Fruit fly (Drosophila melanogaster): ENCODE results near the gene Ncoa6.

Gene Ncoa6

DNA sequence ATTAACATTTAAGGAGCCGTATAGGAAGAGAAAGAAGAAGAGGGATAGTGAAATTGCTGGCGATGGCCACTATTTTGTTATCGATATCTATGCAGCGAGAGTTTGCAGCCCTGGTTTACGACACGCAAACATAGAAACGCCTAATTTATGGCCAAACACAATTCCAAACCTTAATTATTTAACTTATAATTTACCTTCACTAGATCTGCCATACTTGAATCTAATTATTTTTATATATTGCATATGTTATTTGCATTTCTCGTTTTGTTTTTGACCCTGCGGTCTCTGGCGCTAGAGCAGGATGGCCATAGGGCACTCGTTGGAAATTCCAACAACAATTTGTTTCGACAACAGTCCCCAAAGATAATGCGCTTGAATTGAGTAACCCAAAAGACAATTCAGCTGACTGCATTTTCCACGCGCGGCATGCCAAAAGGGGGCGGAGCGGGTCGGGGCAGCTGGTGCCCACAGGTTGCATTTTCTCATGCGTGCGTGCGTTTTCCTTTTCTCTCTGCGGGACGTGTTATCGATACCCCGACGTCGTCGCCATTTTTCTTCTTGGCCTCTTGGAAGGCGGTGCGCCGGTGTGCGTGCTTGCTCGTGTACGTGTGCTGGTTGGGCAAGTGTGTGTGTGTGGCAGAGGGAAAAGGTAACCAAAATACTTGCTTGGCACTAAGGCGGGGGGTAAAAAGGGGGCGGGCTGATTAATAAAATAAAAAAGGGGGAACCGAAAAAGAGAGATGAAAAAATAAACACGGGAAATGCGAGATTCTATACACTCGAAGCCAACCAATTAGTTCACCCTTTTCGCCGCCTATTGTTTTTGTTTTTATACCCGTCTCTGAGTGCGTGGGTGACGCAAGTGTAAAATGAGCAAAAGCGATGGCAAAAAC lies 1.3 kb downstream of the Ncoa6 start:
- TF ChIP-seq ey (GFP tag; optimal IDR thresholded peaks at IDR 0.05) (peak; percentile 78), dsf (GFP tag; optimal IDR thresholded peaks at IDR 0.05; ENCODE audit: borderline replicate concordance) (no peak), Sp1 (GFP tag; optimal IDR thresholded peaks at IDR 0.05) (peak; percentile 72), pan (optimal IDR thresholded peaks at IDR 0.05) (no peak), brk (GFP tag; optimal IDR thresholded peaks at IDR 0.05) (no peak), HLH106 (tag; optimal IDR thresholded peaks at IDR 0.05) (peak; percentile 64), dmrt93B (GFP tag; optimal IDR thresholded peaks at IDR 0.05) (no peak), Dif (GFP tag; optimal IDR thresholded peaks at IDR 0.05; ENCODE audit: partially characterized antibody) (peak; percentile 47), Jra (GFP tag; optimal IDR thresholded peaks at IDR 0.05) (no peak), GATAd (GFP tag; optimal IDR thresholded peaks at IDR 0.05) (no peak), sage (GFP tag; optimal IDR thresholded peaks at IDR 0.05) (no peak), foxo (GFP tag; optimal IDR thresholded peaks at IDR 0.05) (peak in 1 of 2 experiments; percentile 88), Hr83 (GFP tag; optimal IDR thresholded peaks at IDR 0.05; ENCODE audit: poor library complexity, severe bottlenecking) (peak; percentile 37), psq (GFP tag; optimal IDR thresholded peaks at IDR 0.05) (peak; percentile 90), Myc (optimal IDR thresholded peaks at IDR 0.05) (no peak), tai (GFP tag; optimal IDR thresholded peaks at IDR 0.05) (no peak), fru (GFP tag; optimal IDR thresholded peaks at IDR 0.05) (peak; percentile 66), br (GFP tag; optimal IDR thresholded peaks at IDR 0.05) (peak; percentile 45), lola (GFP tag; optimal IDR thresholded peaks at IDR 0.05) (no peak), OdsH (GFP tag; optimal IDR thresholded peaks at IDR 0.05) (peak; percentile 79), dl (GFP tag; optimal IDR thresholded peaks at IDR 0.05; ENCODE audit: insufficient read depth in 1 of 2, partially characterized antibody in 2 of 2) (no peak), Mio (GFP tag; optimal IDR thresholded peaks at IDR 0.05) (no peak), Rel (GFP tag; optimal IDR thresholded peaks at IDR 0.05) (no peak), Rel (tag; optimal IDR thresholded peaks at IDR 0.05) (peak; percentile 81), Vsx2 (GFP tag; optimal IDR thresholded peaks at IDR 0.05; ENCODE audit: partially characterized antibody) (no peak), CG9705 (GFP tag; optimal IDR thresholded peaks at IDR 0.05) (no peak), rgr (GFP tag; optimal IDR thresholded peaks at IDR 0.05) (peak; percentile 83), CG32264 (GFP tag; optimal IDR thresholded peaks at IDR 0.05) (peak; percentile 22), sv (GFP tag; optimal IDR thresholded peaks at IDR 0.05) (no peak), usp (GFP tag; optimal IDR thresholded peaks at IDR 0.05) (no peak), woc (GFP tag; optimal IDR thresholded peaks at IDR 0.05) (peak; percentile 16), Hnf4 (GFP tag; optimal IDR thresholded peaks at IDR 0.05) (no peak), h (GFP tag; optimal IDR thresholded peaks at IDR 0.05) (peak; percentile 80), Abd-B (GFP tag; optimal IDR thresholded peaks at IDR 0.05) (no peak), Hr78 (GFP tag; optimal IDR thresholded peaks at IDR 0.05) (no peak), Dfd (GFP tag; optimal IDR thresholded peaks at IDR 0.05) (no peak), jim (GFP tag; optimal IDR thresholded peaks at IDR 0.05) (peak; percentile 84), CrebA (GFP tag; optimal IDR thresholded peaks at IDR 0.05; ENCODE audit: borderline replicate concordance) (no peak), N (GFP tag; optimal IDR thresholded peaks at IDR 0.05) (peak; percentile 46)

DNA sequence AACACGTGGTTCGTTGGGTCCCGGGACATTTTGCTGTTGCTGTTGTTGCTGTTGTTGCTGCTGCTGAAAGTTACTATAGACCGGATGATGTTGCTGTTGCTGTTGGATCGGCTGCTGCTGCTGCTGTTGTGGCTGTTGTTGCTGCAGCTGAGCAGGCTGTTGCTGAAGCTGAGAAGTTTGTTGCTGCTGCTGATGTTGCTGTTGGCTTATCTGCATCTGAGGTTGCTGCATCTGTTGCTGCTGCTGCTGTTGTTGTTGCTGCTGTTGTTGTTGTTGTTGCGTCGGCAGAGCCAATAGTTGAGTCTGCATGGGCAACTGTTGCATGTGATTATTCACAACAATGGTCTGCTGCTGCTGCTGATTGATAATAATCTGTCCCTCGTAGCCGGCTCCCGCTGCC lies 5.5 kb downstream of the Ncoa6 start:
- TF ChIP-seq Dfd (GFP tag; optimal IDR thresholded peaks at IDR 0.05) (peak; percentile 96), ey (GFP tag; optimal IDR thresholded peaks at IDR 0.05) (no peak)

DNA sequence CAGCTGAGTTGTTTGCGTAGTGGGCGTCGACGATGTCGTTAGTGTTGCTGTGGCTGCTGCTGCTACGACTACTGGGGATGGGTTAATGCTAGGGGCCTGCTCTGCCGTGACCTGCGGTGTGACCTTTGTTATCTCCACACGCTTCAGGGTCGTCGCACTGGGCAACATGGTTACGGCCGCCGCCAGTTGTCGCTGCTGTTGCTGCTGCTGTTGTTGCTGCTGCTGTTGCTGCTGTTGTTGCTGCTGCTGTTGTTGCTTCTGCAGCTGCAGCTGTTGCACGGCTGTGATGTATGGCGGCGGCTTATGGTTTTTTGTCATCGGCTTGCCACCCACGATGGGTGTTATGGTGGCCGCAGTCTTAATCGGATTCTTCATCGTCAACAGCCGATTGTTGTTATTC lies 6.4 kb downstream of the Ncoa6 start:
- TF ChIP-seq Dfd (GFP tag; optimal IDR thresholded peaks at IDR 0.05): peak; percentile 94
- TF ChIP-seq Rel (GFP tag; optimal IDR thresholded peaks at IDR 0.05): no peak
- no peak for TF ChIP-seq Rel (tag; optimal IDR thresholded peaks at IDR 0.05)
